Worm (Caenorhabditis elegans): ENCODE data around the gene tag-250.

- TF ChIP-seq mab-5 (tag; optimal IDR thresholded peaks at IDR 0.05): no peak
- no peak for TF ChIP-seq nhr-12 (tag; optimal IDR thresholded peaks at IDR 0.05)
- TF ChIP-seq elt-3 (tag; optimal IDR thresholded peaks at IDR 0.05): no peak
- TF ChIP-seq ceh-39 (tag; optimal IDR thresholded peaks at IDR 0.05): no peak
- no peak for TF ChIP-seq unc-39 (tag; optimal IDR thresholded peaks at IDR 0.05)
- TF ChIP-seq mls-2 (tag; optimal IDR thresholded peaks at IDR 0.05): no peak
- no peak for TF ChIP-seq ham-2 (GFP tag; optimal IDR thresholded peaks at IDR 0.05)
- no peak for TF ChIP-seq pha-4 (tag; optimal IDR thresholded peaks at IDR 0.05)
- TF ChIP-seq unc-62 (GFP tag; optimal IDR thresholded peaks at IDR 0.05): no peak
- TF ChIP-seq ces-1 (GFP tag; optimal IDR thresholded peaks at IDR 0.05): no peak
Observed at ce11 chrIII:7900733-7901132, 24.0 kb downstream of the tag-250 start, which contains the start of gene best-24.

All from whole organism, mixed stage, embryonic.